Worm (Caenorhabditis elegans): ENCODE measurements around the gene C15C8.5.

C15C8.5 gene

DNA sequence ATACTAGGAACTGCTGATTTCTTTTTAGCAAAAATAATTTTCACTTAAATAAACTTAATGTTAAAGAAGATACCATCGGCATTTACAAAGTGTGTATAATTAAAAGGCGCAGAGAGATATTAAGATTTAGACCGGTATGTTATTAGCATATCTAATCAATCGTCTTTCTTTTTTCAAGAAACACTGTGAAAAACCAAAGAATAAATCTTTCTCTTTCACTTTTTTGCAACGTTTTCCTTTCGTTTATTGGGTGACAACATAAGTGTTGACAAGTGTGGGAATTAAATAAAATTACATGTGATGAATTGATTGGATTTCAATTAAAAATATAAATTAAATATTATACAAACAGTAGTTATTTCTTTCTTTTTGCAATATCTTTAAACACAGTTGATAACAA is 4.6 kb downstream of the C15C8.5 start, which contains the start of gene C15C8.8:
Gene C15C8.8 (minus strand): TSS at position 101 of the 400 bp plus-strand sequence.
- TF ChIP-seq unc-39 (tag; optimal IDR thresholded peaks at IDR 0.05) (no peak), unc-62 (GFP tag; optimal IDR thresholded peaks at IDR 0.05) (no peak), blmp-1 (tag; optimal IDR thresholded peaks at IDR 0.05) (no peak), lsy-2 (tag; optimal IDR thresholded peaks at IDR 0.05) (no peak), elt-1 (tag; optimal IDR thresholded peaks at IDR 0.05; ENCODE audit: borderline replicate concordance, insufficient read depth) (no peak), zip-8 (tag; optimal IDR thresholded peaks at IDR 0.05) (no peak), ceh-83 (GFP tag; optimal IDR thresholded peaks at IDR 0.05) (no peak), mep-1 (tag; optimal IDR thresholded peaks at IDR 0.05) (no peak), mab-5 (tag; optimal IDR thresholded peaks at IDR 0.05) (no peak), mls-2 (tag; optimal IDR thresholded peaks at IDR 0.05) (no peak), pha-4 (tag; optimal IDR thresholded peaks at IDR 0.05) (no peak), nhr-76 (tag; optimal IDR thresholded peaks at IDR 0.05) (no peak), ham-2 (GFP tag; optimal IDR thresholded peaks at IDR 0.05) (no peak), ztf-11 (tag; optimal IDR thresholded peaks at IDR 0.05) (no peak), nhr-12 (tag; optimal IDR thresholded peaks at IDR 0.05) (no peak), M03D4.4 (tag; optimal IDR thresholded peaks at IDR 0.05) (no peak), lin-32 (GFP tag; optimal IDR thresholded peaks at IDR 0.05) (no peak), ceh-39 (tag; optimal IDR thresholded peaks at IDR 0.05) (no peak), unc-120 (tag; optimal IDR thresholded peaks at IDR 0.05; ENCODE audit: poor library complexity, severe bottlenecking) (no peak)

DNA sequence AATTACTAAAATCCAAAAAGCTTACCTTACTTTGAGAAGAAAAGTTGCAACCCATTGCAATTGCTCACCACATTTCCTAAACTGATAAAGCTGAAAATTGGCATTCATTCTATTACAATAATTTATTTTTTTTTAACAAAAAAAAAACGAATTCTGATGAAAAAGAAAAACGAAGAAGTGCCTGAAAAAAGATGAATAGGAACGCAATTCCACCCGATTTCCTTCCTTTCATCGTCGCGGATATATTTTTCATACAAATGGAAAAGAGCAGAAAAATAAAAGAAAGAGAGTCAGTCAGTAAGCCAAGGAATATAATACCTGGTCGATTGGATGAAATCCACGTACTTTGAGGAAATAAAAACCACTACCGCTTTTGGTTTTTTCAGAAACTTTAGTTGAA is 7.0 kb downstream of the C15C8.5 start, which contains the start of gene gpa-13:
Gene gpa-13 (minus strand): TSS at position 101 of the 400 bp plus-strand sequence.
- TF ChIP-seq unc-120 (tag; optimal IDR thresholded peaks at IDR 0.05; ENCODE audit: poor library complexity, severe bottlenecking): no peak
- no peak for TF ChIP-seq ztf-11 (tag; optimal IDR thresholded peaks at IDR 0.05)
- TF ChIP-seq hlh-1 (tag; optimal IDR thresholded peaks at IDR 0.05): no peak
- TF ChIP-seq ceh-83 (GFP tag; optimal IDR thresholded peaks at IDR 0.05): no peak
- no peak for TF ChIP-seq mab-5 (tag; optimal IDR thresholded peaks at IDR 0.05)
- TF ChIP-seq M03D4.4 (tag; optimal IDR thresholded peaks at IDR 0.05): no peak
- no peak for TF ChIP-seq nhr-28 (tag; optimal IDR thresholded peaks at IDR 0.05)
- no peak for TF ChIP-seq elt-1 (tag; optimal IDR thresholded peaks at IDR 0.05; ENCODE audit: borderline replicate concordance, insufficient read depth)
- no peak for TF ChIP-seq sptf-1 (tag; optimal IDR thresholded peaks at IDR 0.05)
- no peak for TF ChIP-seq mep-1 (tag; optimal IDR thresholded peaks at IDR 0.05)
- TF ChIP-seq cnd-1 (tag; optimal IDR thresholded peaks at IDR 0.05): no peak
- no peak for TF ChIP-seq lsy-2 (tag; optimal IDR thresholded peaks at IDR 0.05)
- TF ChIP-seq lin-13 (tag; optimal IDR thresholded peaks at IDR 0.05): no peak
- TF ChIP-seq ceh-39 (tag; optimal IDR thresholded peaks at IDR 0.05): no peak
- no peak for TF ChIP-seq tbx-8 (GFP tag; optimal IDR thresholded peaks at IDR 0.05)
- TF ChIP-seq elt-3 (tag; optimal IDR thresholded peaks at IDR 0.05): no peak
- TF ChIP-seq drap-1 (GFP tag; optimal IDR thresholded peaks at IDR 0.05): no peak
- no peak for TF ChIP-seq zip-8 (tag; optimal IDR thresholded peaks at IDR 0.05)
- no peak for TF ChIP-seq sem-2 (GFP tag; optimal IDR thresholded peaks at IDR 0.05)
- no peak for TF ChIP-seq ceh-43 (GFP tag; optimal IDR thresholded peaks at IDR 0.05)

DNA sequence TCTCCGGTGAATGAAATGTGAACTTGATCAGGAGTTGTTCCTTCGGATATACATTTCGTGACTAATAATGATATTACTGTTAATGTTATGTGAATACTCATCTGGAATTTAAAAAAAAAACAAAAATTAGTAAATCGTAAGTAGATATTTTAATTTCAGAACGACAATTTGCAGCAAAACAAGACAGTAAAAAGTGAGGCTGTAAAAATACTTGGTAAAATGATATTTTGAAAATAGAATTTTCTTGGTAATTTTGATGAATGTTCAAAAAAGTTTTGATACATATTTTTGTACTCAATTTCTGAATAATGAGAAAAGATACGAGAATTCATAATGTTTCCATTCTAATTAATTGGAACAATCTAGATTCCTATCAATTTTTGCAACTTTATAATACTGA is 11.9 kb downstream of the C15C8.5 start, which contains the start of gene papl-1:
Gene papl-1 (minus strand): TSS at position 101 of the 400 bp plus-strand sequence.
- TF ChIP-seq drap-1 (GFP tag; optimal IDR thresholded peaks at IDR 0.05) (no peak), ztf-11 (tag; optimal IDR thresholded peaks at IDR 0.05) (no peak), nhr-76 (tag; optimal IDR thresholded peaks at IDR 0.05) (no peak), flh-1 (GFP tag; optimal IDR thresholded peaks at IDR 0.05) (no peak), nhr-2 (tag; optimal IDR thresholded peaks at IDR 0.05) (no peak), snpc-4 (tag; optimal IDR thresholded peaks at IDR 0.05) (no peak), pha-4 (tag; optimal IDR thresholded peaks at IDR 0.05) (no peak), bed-3 (GFP tag; optimal IDR thresholded peaks at IDR 0.05) (no peak), blmp-1 (tag; optimal IDR thresholded peaks at IDR 0.05) (no peak), tbx-8 (GFP tag; optimal IDR thresholded peaks at IDR 0.05) (no peak), hlh-1 (tag; optimal IDR thresholded peaks at IDR 0.05) (no peak)

DNA sequence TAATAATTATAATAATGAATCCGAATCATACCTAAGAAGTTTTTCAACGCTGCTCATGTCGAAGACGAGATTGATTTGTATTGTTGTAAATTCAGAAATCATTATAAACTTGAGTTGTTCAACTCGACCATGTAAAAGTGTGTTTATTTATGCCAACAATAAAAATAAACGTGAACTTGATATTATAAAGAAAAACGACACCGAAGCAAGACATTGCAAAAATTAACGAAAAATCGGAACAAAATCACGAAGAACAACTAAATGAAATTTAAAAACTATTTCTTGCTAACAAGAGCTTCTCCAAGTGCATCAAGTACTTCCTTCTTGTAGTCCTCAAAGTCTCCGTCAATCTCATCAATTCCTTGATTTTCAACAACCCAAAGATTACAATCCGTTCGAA is 13.1 kb downstream of the C15C8.5 start, which contains the start of gene F18E2.15:
Gene F18E2.15 (minus strand): TSS at position 101 of the 400 bp plus-strand sequence.
- TF ChIP-seq unc-62 (GFP tag; optimal IDR thresholded peaks at IDR 0.05): no peak
- TF ChIP-seq sem-2 (GFP tag; optimal IDR thresholded peaks at IDR 0.05): no peak
